Fruit fly (Drosophila melanogaster): ENCODE measurements around the gene Ama.
A peak's percentile ranks its signal among the peaks of the same experiment; 100 is the strongest.

The Ama gene

DNA sequence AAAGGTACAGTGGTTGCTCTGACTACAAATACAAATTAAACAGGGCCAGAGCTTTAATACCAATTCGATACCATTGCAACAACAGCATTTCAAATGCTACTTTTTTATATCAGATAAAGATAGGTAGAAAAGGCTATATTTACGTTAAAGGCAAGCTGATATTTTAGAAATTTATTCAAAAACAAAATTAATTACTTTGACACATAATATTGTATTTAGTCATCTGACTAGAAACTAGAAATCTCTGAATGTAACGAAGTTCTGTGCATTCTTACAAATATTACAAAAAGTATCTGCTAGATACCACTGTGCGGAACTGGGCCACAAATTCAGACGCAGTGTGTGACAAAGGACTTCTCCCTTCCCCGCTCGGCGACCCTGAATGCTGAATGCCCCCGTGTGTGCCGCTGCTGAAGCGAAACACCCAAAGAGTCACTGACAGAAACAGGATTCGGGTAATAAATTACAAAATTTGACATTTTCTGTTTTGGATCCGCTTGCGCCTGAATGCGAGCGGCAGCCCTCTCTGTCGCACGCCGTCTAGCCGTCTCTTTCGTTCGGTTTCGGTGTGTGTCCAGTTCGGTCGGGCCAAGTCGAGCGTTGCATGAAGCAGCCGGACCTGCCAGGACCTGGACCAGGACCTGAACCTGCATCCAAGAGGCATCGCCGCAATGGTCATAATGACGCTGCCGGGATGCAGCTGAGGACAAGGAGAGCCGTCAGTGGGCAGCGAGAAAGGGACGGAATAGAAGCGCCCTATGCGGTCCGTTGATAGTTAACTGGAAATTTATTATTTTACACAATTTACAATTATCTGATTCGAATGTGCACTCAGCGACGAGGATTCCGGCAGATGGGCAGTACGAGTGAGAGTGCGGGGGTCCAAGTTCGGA is 1.4 kb upstream of the Ama start (continued):
- TF ChIP-seq cwo (GFP tag; optimal IDR thresholded peaks at IDR 0.05) (no peak), CG17361 (GFP tag; IDR thresholded peaks at IDR 0.05) (peak; percentile 64; the same call in 2 of the 3 replicates), CG43689 (GFP tag; IDR thresholded peaks at IDR 0.05) (no peak), hkb (optimal IDR thresholded peaks at IDR 0.05) (no peak), hkb (GFP tag; IDR thresholded peaks at IDR 0.05) (no peak), CG12155 (GFP tag; optimal IDR thresholded peaks at IDR 0.05) (no peak), Xbp1 (GFP tag; optimal IDR thresholded peaks at IDR 0.05) (peak; percentile 30), jumu (GFP tag; optimal IDR thresholded peaks at IDR 0.05) (no peak), lab (GFP tag; optimal IDR thresholded peaks at IDR 0.05) (peak; percentile 54), seq (GFP tag; IDR thresholded peaks at IDR 0.05) (no peak), stwl (tag; optimal IDR thresholded peaks at IDR 0.05) (no peak), CG18011 (GFP tag; optimal IDR thresholded peaks at IDR 0.05) (no peak), Aef1 (GFP tag; IDR thresholded peaks at IDR 0.05) (no peak), CG4820 (GFP tag; optimal IDR thresholded peaks at IDR 0.05) (peak; percentile 51), CG1603 (tag; optimal IDR thresholded peaks at IDR 0.05) (no peak), CG6272 (GFP tag; IDR thresholded peaks at IDR 0.05) (no peak), Rfx (GFP tag; IDR thresholded peaks at IDR 0.05) (no peak), bigmax (GFP tag; optimal IDR thresholded peaks at IDR 0.05) (no peak), Usf (GFP tag; optimal IDR thresholded peaks at IDR 0.05) (no peak), nerfin-1 (tag; optimal IDR thresholded peaks at IDR 0.05) (peak; percentile 22), tna (GFP tag; IDR thresholded peaks at IDR 0.05; ENCODE audit: partially characterized antibody) (no peak), oc (tag; optimal IDR thresholded peaks at IDR 0.05) (no peak), exex (tag; optimal IDR thresholded peaks at IDR 0.05) (no peak), CG2712 (tag; optimal IDR thresholded peaks at IDR 0.05) (peak; percentile 76), CG17328 (GFP tag; IDR thresholded peaks at IDR 0.05) (no peak), Nf-YC (tag; optimal IDR thresholded peaks at IDR 0.05) (no peak), CG12071 (GFP tag; optimal IDR thresholded peaks at IDR 0.05) (no peak), CG7839 (tag; optimal IDR thresholded peaks at IDR 0.05) (peak; percentile 59), tap (tag; optimal IDR thresholded peaks at IDR 0.05) (no peak), ci (GFP tag; IDR thresholded peaks at IDR 0.05) (0 out of 3 replicates have a peak, but pooled peaks have one; percentile 6), gcm2 (GFP tag; optimal IDR thresholded peaks at IDR 0.05) (no peak), CG32532 (GFP tag; IDR thresholded peaks at IDR 0.05) (no peak), cad (GFP tag; optimal IDR thresholded peaks at IDR 0.05) (peak; percentile 85), Asciz (GFP tag; optimal IDR thresholded peaks at IDR 0.05) (no peak), sr (GFP tag; IDR thresholded peaks at IDR 0.05) (no peak), ATbp (GFP tag; optimal IDR thresholded peaks at IDR 0.05) (peak; percentile 39), CG4328 (GFP tag; optimal IDR thresholded peaks at IDR 0.05) (no peak), btn (GFP tag; optimal IDR thresholded peaks at IDR 0.05) (no peak), mam (GFP tag; optimal IDR thresholded peaks at IDR 0.05) (peak; percentile 16), CG8290 (GFP tag; optimal IDR thresholded peaks at IDR 0.05) (no peak), CG8290 (tag; optimal IDR thresholded peaks at IDR 0.05) (no peak), ac (GFP tag; optimal IDR thresholded peaks at IDR 0.05) (no peak), da (GFP tag; optimal IDR thresholded peaks at IDR 0.05) (no peak), PHDP (tag; optimal IDR thresholded peaks at IDR 0.05) (peak; percentile 43), Hr39 (optimal IDR thresholded peaks at IDR 0.05) (no peak), CG15269 (tag; optimal IDR thresholded peaks at IDR 0.05) (peak; percentile 39), abd-A (tag; optimal IDR thresholded peaks at IDR 0.05) (peak; percentile 7), HLH4C (GFP tag; IDR thresholded peaks at IDR 0.05; ENCODE audit: partially characterized antibody) (no peak), E2f1 (GFP tag; IDR thresholded peaks at IDR 0.05) (no peak), ase (GFP tag; IDR thresholded peaks at IDR 0.05) (no peak), h (optimal IDR thresholded peaks at IDR 0.05) (no peak)

All from whole organism, embryonic.